Worm (Caenorhabditis elegans) whole organism, L4 larva: ENCODE results near the gene K09E9.3.

Experiments used
- D1046.2 ChIP-seq: fragments of 200-800 bp; sonication (Bioruptor generic); IDR thresholded peaks from 2 replicates; pipeline ENCODE4 v1.3.6; 2022; ENCODE audit warnings: missing genetic modification characterization, missing compliant biosample characterization
- R02D3.7 ChIP-seq: fragments of 150-350 bp; sonication (generic microtip); optimal IDR thresholded peaks from 3 replicates; lab custom pipeline; 2014; ENCODE audit warnings: missing biosample characterization, missing genetic modification characterization
- T26A8.4 ChIP-seq: fragments of 200-800 bp; sonication (Bioruptor generic); IDR thresholded peaks from 2 replicates; pipeline ENCODE4 v1.3.6; 2022; ENCODE audit warnings: missing genetic modification characterization, missing compliant biosample characterization
- Y105C5A.15 ChIP-seq: fragments of 200-800 bp; sonication (Bioruptor generic); IDR thresholded peaks from 2 replicates; pipeline ENCODE4 v1.3.6; 2022; ENCODE audit warnings: missing genetic modification characterization, missing compliant biosample characterization
- Y5F2A.4 ChIP-seq: fragments of 200-800 bp; sonication (Bioruptor generic); optimal IDR thresholded peaks from 2 replicates; lab custom pipeline; 2018; ENCODE audit warnings: mild to moderate bottlenecking, missing genetic modification characterization, missing compliant biosample characterization
- ZK337.2 ChIP-seq: fragments of 200-800 bp; sonication (Bioruptor generic); IDR thresholded peaks from 2 replicates; pipeline ENCODE4 v1.3.6; 2022; ENCODE audit warnings: missing genetic modification reagents, missing genetic modification characterization, missing compliant biosample characterization
- ZK546.5 ChIP-seq, 2 experiments: sonication (generic microtip); optimal IDR thresholded peaks; 2 replicates each; lab custom pipeline; 2017; ENCODE audit warnings: missing biosample characterization in 2 of 2, missing genetic modification characterization in 2 of 2
- ama-1 ChIP-seq: fragments of 150-350 bp; optimal IDR thresholded peaks from 2 replicates; lab custom pipeline; 2014; ENCODE audit warnings: inconsistent platforms, mixed read lengths
- ceh-20 ChIP-seq: fragments of 200-800 bp; sonication (Bioruptor generic); IDR thresholded peaks from 2 replicates; pipeline ENCODE4 v1.3.6; 2022; ENCODE audit warnings: missing genetic modification reagents, missing genetic modification characterization, missing compliant biosample characterization
- ceh-62 ChIP-seq: sonication (generic microtip); optimal IDR thresholded peaks from 2 replicates; lab custom pipeline; 2017; ENCODE audit warnings: missing biosample characterization, missing genetic modification characterization
- cey-2 ChIP-seq: sonication (generic microtip); optimal IDR thresholded peaks from 3 replicates; lab custom pipeline; 2017; ENCODE audit warnings: missing genetic modification characterization, mild to moderate bottlenecking, missing compliant biosample characterization, antibody characterized with exemption, borderline replicate concordance; ENCODE audit not compliant: insufficient read depth
- daf-12 ChIP-seq: fragments of 150-350 bp; optimal IDR thresholded peaks from 2 replicates; lab custom pipeline; 2014; ENCODE audit warnings: missing biosample characterization, missing genetic modification reagents, missing genetic modification characterization
- daf-16 ChIP-seq, 3 experiments: sonication (generic microtip); optimal IDR thresholded peaks; 2 replicates each; lab custom pipeline; 2016 to 2017; ENCODE audit warnings: missing genetic modification characterization in 3 of 3, missing genetic modification reagents in 3 of 3, mild to moderate bottlenecking in 2 of 3, missing compliant biosample characterization in 2 of 3, missing biosample characterization in 1 of 3, moderate library complexity in 1 of 3
- daf-8 ChIP-seq: fragments of 200-800 bp; sonication (Bioruptor generic); IDR thresholded peaks from 2 replicates; pipeline ENCODE4 v1.3.6; 2022; ENCODE audit warnings: missing genetic modification characterization, missing compliant biosample characterization
- dve-1 ChIP-seq: sonication (generic microtip); optimal IDR thresholded peaks from 2 replicates; lab custom pipeline; 2017; ENCODE audit warnings: antibody characterized with exemption, mild to moderate bottlenecking, missing genetic modification characterization, missing compliant biosample characterization; ENCODE audit not compliant: insufficient read depth
- gei-8 ChIP-seq: fragments of 200-800 bp; sonication (Bioruptor generic); optimal IDR thresholded peaks from 2 replicates; lab custom pipeline; 2018; ENCODE audit warnings: mild to moderate bottlenecking, missing genetic modification characterization, missing compliant biosample characterization
- hlh-30 ChIP-seq: sonication (generic microtip); optimal IDR thresholded peaks from 2 replicates; lab custom pipeline; 2017; ENCODE audit warnings: antibody characterized with exemption, mild to moderate bottlenecking, missing genetic modification characterization, missing compliant biosample characterization; ENCODE audit not compliant: insufficient read depth
- hmg-1.1 ChIP-seq: fragments of 200-800 bp; sonication (Bioruptor generic); IDR thresholded peaks from 2 replicates; pipeline ENCODE4 v1.3.6; 2022; ENCODE audit warnings: missing genetic modification reagents, missing genetic modification characterization, missing compliant biosample characterization
- lin-1 ChIP-seq: fragments of 200-800 bp; sonication (Bioruptor generic); IDR thresholded peaks from 2 replicates; pipeline ENCODE4 v1.3.6; 2022; ENCODE audit warnings: missing genetic modification reagents, missing genetic modification characterization, missing compliant biosample characterization
- lin-13 ChIP-seq: fragments of 150-350 bp; optimal IDR thresholded peaks from 2 replicates; lab custom pipeline; 2014; ENCODE audit warnings: missing biosample characterization, missing genetic modification reagents, missing genetic modification characterization
- lsy-2 ChIP-seq, 2 experiments: fragments of 150-350 bp in 1 of 2; sonication (generic microtip) in 1 of 2; optimal IDR thresholded peaks; 2 replicates each; lab custom pipeline; 2014 to 2017; ENCODE audit warnings: missing biosample characterization in 2 of 2, missing genetic modification characterization in 2 of 2
- madf-5 ChIP-seq, 2 experiments: fragments of 200-800 bp; sonication (Bioruptor generic); IDR thresholded peaks; 2 replicates each; pipeline ENCODE4 v1.3.6; 2022; ENCODE audit warnings: missing compliant biosample characterization in 2 of 2, missing genetic modification characterization in 2 of 2
- madf-9 ChIP-seq: fragments of 200-800 bp; sonication (Bioruptor generic); conservative IDR thresholded peaks from 2 replicates; pipeline ENCODE4 v1.3.6; 2022; ENCODE audit warnings: missing genetic modification reagents, missing genetic modification characterization, missing compliant biosample characterization
- mdl-1 ChIP-seq, 2 experiments: fragments of 150-350 bp in 1 of 2; sonication (generic microtip) in 1 of 2; optimal IDR thresholded peaks; 2 replicates each; lab custom pipeline; 2014 to 2017; ENCODE audit warnings: missing biosample characterization in 2 of 2, missing genetic modification characterization in 2 of 2
- mes-2 ChIP-seq: sonication (generic microtip); optimal IDR thresholded peaks from 2 replicates; lab custom pipeline; 2016; ENCODE audit warnings: missing genotype, mild to moderate bottlenecking, missing genetic modification characterization, missing compliant biosample characterization; ENCODE audit not compliant: poor library complexity, severe bottlenecking
- mxl-2 ChIP-seq: fragments of 200-800 bp; sonication (Bioruptor generic); conservative IDR thresholded peaks from 2 replicates; pipeline ENCODE4 v1.3.6; 2022; ENCODE audit warnings: missing genetic modification reagents, missing genetic modification characterization, missing compliant biosample characterization
- mxl-3 ChIP-seq: fragments of 200-800 bp; sonication (Bioruptor generic); optimal IDR thresholded peaks from 2 replicates; lab custom pipeline; 2018; ENCODE audit warnings: mild to moderate bottlenecking, missing genetic modification characterization, missing compliant biosample characterization
- nhr-10 ChIP-seq: fragments of 150-350 bp; optimal IDR thresholded peaks from 2 replicates; lab custom pipeline; 2014; ENCODE audit warnings: missing biosample characterization, missing genetic modification characterization
- nhr-102 ChIP-seq: sonication (generic microtip); optimal IDR thresholded peaks from 2 replicates; lab custom pipeline; 2016; ENCODE audit warnings: mild to moderate bottlenecking, missing genetic modification characterization, moderate library complexity, missing compliant biosample characterization
- nhr-11 ChIP-seq: fragments of 150-350 bp; optimal IDR thresholded peaks from 2 replicates; lab custom pipeline; 2014; ENCODE audit warnings: missing biosample characterization, missing genetic modification characterization
- nhr-111 ChIP-seq: fragments of 200-800 bp; sonication (Bioruptor generic); optimal IDR thresholded peaks from 2 replicates; lab custom pipeline; 2018; ENCODE audit warnings: mild to moderate bottlenecking, missing genetic modification characterization, missing compliant biosample characterization
- nhr-25 ChIP-seq: sonication (generic microtip); optimal IDR thresholded peaks from 2 replicates; lab custom pipeline; 2017; ENCODE audit warnings: missing genetic modification characterization, mild to moderate bottlenecking, missing compliant biosample characterization, antibody characterized with exemption, moderate library complexity, borderline replicate concordance; ENCODE audit not compliant: insufficient read depth
- nhr-28 ChIP-seq: fragments of 150-350 bp; optimal IDR thresholded peaks from 2 replicates; lab custom pipeline; 2014; ENCODE audit warnings: missing biosample characterization, missing genetic modification characterization
- nhr-41 ChIP-seq: fragments of 200-800 bp; sonication (Bioruptor generic); IDR thresholded peaks from 2 replicates; pipeline ENCODE4 v1.3.6; 2022; ENCODE audit warnings: missing genetic modification reagents, missing genetic modification characterization, missing compliant biosample characterization
- nhr-42 ChIP-seq: fragments of 200-800 bp; sonication (Bioruptor generic); IDR thresholded peaks from 2 replicates; pipeline ENCODE4 v1.3.6; 2022; ENCODE audit warnings: missing genetic modification characterization, missing compliant biosample characterization
- nhr-48 ChIP-seq: sonication (generic microtip); optimal IDR thresholded peaks from 2 replicates; lab custom pipeline; 2016; ENCODE audit warnings: mild to moderate bottlenecking, missing genetic modification characterization, missing compliant biosample characterization
- nhr-77 ChIP-seq: fragments of 150-350 bp; optimal IDR thresholded peaks from 2 replicates; lab custom pipeline; 2014; ENCODE audit warnings: missing biosample characterization, missing genetic modification characterization
- php-3 ChIP-seq: fragments of 200-800 bp; sonication (Bioruptor generic); IDR thresholded peaks from 2 replicates; pipeline ENCODE4 v1.3.6; 2022; ENCODE audit warnings: missing genetic modification reagents, missing genetic modification characterization, missing compliant biosample characterization
- saeg-2 ChIP-seq: fragments of 200-800 bp; sonication (Bioruptor generic); IDR thresholded peaks from 2 replicates; pipeline ENCODE4 v1.3.6; 2022; ENCODE audit warnings: missing genetic modification reagents, missing genetic modification characterization, missing compliant biosample characterization
- sdz-12 ChIP-seq: fragments of 200-800 bp; sonication (Bioruptor generic); optimal IDR thresholded peaks from 2 replicates; lab custom pipeline; 2018; ENCODE audit warnings: mild to moderate bottlenecking, missing genetic modification characterization, missing compliant biosample characterization
- snpc-1.2 ChIP-seq: fragments of 200-800 bp; sonication (Bioruptor generic); IDR thresholded peaks from 2 replicates; pipeline ENCODE4 v1.3.6; 2022; ENCODE audit warnings: missing genetic modification reagents, missing genetic modification characterization, missing compliant biosample characterization
- spr-3 ChIP-seq: fragments of 200-800 bp; sonication (Bioruptor generic); optimal IDR thresholded peaks from 2 replicates; lab custom pipeline; 2018; ENCODE audit warnings: mild to moderate bottlenecking, missing genetic modification characterization, missing compliant biosample characterization
- tag-97 ChIP-seq: fragments of 200-800 bp; sonication (Bioruptor generic); IDR thresholded peaks from 2 replicates; pipeline ENCODE4 v1.3.6; 2022; ENCODE audit warnings: missing genetic modification characterization, missing compliant biosample characterization
- tra-1 ChIP-seq: fragments of 200-800 bp; sonication (Bioruptor generic); IDR thresholded peaks from 2 replicates; pipeline ENCODE4 v1.3.6; 2022; ENCODE audit warnings: missing genetic modification reagents, missing genetic modification characterization, missing compliant biosample characterization
- zag-1 ChIP-seq: fragments of 150-350 bp; optimal IDR thresholded peaks from 2 replicates; lab custom pipeline; 2014; ENCODE audit warnings: missing biosample characterization, missing genetic modification characterization
- zfp-2 ChIP-seq: sonication (generic microtip); optimal IDR thresholded peaks from 2 replicates; lab custom pipeline; 2016; ENCODE audit warnings: mild to moderate bottlenecking, missing genetic modification characterization, missing compliant biosample characterization
- zfp-3 ChIP-seq: fragments of 200-800 bp; sonication (Bioruptor generic); conservative IDR thresholded peaks from 2 replicates; pipeline ENCODE4 v1.3.6; 2022; ENCODE audit warnings: missing genetic modification reagents, missing genetic modification characterization, missing compliant biosample characterization
- zip-11 ChIP-seq: fragments of 200-800 bp; sonication (Bioruptor generic); IDR thresholded peaks from 2 replicates; pipeline ENCODE4 v1.3.6; 2022; ENCODE audit warnings: missing genetic modification characterization, missing compliant biosample characterization
- ztf-7 ChIP-seq: fragments of 150-350 bp; optimal IDR thresholded peaks from 2 replicates; lab custom pipeline; 2014; ENCODE audit warnings: missing biosample characterization, missing genetic modification characterization

Gene K09E9.3

ce11 chrX:15610527-15611091 is 3.0 kb downstream of the K09E9.3 start (continued):
- TF ChIP-seq Y105C5A.15 (GFP tag; lab: Robert Waterston, UW) (peak; percentile 64; the same call in 1 of the 2 replicates), nhr-42 (GFP tag; lab: Robert Waterston, UW) (no peak), mes-2 (tag; lab: Kevin White, UChicago) (peak; percentile 40), zip-11 (GFP tag; lab: Robert Waterston, UW) (no peak), daf-16 (GFP tag; optimal IDR thresholded peaks at IDR 0.05; lab: Kevin White, UChicago) (peak in 1 of 2 experiments; percentile 10), daf-16 (tag; optimal IDR thresholded peaks at IDR 0.05; lab: Kevin White, UChicago) (peak; percentile 98), R02D3.7 (tag; lab: Kevin White, UChicago) (no peak), D1046.2 (no peak), nhr-11 (tag; lab: Kevin White, UChicago) (peak; percentile 75), daf-8 (no peak), nhr-28 (peak; percentile 98), nhr-77 (tag; lab: Kevin White, UChicago) (peak; percentile 96), snpc-1.2 (GFP tag; lab: Robert Waterston, UW) (no peak), nhr-102 (tag; lab: Kevin White, UChicago) (peak; percentile 79), saeg-2 (GFP tag; lab: Robert Waterston, UW) (peak; percentile 65; the same call in 1 of the 2 replicates), T26A8.4 (GFP tag; lab: Robert Waterston, UW) (peak; percentile 78), madf-5 (GFP tag; IDR thresholded peaks at IDR 0.05; lab: Robert Waterston, UW) (no peak), gei-8 (GFP tag; lab: Kevin White, UChicago) (peak; percentile 58), hlh-30 (tag; lab: Kevin White, UChicago) (peak; percentile 96), lsy-2 (tag; optimal IDR thresholded peaks at IDR 0.05; lab: Kevin White, UChicago) (peak; percentile 41 to 75), cey-2 (tag; lab: Kevin White, UChicago) (no peak), madf-9 (GFP tag; lab: Robert Waterston, UW) (no peak), mxl-3 (GFP tag; lab: Kevin White, UChicago) (peak; percentile 68), nhr-41 (no peak), hmg-1.1 (GFP tag; lab: Robert Waterston, UW) (0 out of 2 replicates have a peak, but pooled peaks have one; percentile 7), mdl-1 (tag; optimal IDR thresholded peaks at IDR 0.05; lab: Kevin White, UChicago) (peak; percentile 52 to 93), lin-1 (GFP tag; lab: Robert Waterston, UW) (peak; percentile 71), ZK546.5 (tag; optimal IDR thresholded peaks at IDR 0.05; lab: Kevin White, UChicago) (no peak), Y5F2A.4 (GFP tag; lab: Kevin White, UChicago) (no peak), lin-13 (GFP tag; lab: Kevin White, UChicago) (peak; percentile 92), daf-12 (tag; lab: Kevin White, UChicago) (no peak), spr-3 (GFP tag; lab: Kevin White, UChicago) (no peak), sdz-12 (GFP tag; lab: Kevin White, UChicago) (no peak), tag-97 (GFP tag; lab: Robert Waterston, UW) (no peak), zfp-3 (GFP tag; lab: Robert Waterston, UW) (0 out of 2 replicates have a peak, but pooled peaks have one; percentile 63), zfp-2 (tag; lab: Kevin White, UChicago) (no peak), nhr-25 (tag; lab: Kevin White, UChicago) (no peak), nhr-10 (tag; lab: Kevin White, UChicago) (peak; percentile 93), nhr-48 (tag; lab: Kevin White, UChicago) (peak; percentile 68), dve-1 (tag; lab: Kevin White, UChicago) (peak; percentile 97), php-3 (GFP tag; lab: Robert Waterston, UW) (peak; percentile 82), ama-1 (peak; percentile 63), zag-1 (no peak), ceh-20 (GFP tag; lab: Robert Waterston, UW) (0 out of 2 replicates have a peak, but pooled peaks have one; percentile 23), mxl-2 (GFP tag; lab: Robert Waterston, UW) (no peak), nhr-111 (GFP tag; lab: Kevin White, UChicago) (no peak), ztf-7 (tag; lab: Kevin White, UChicago) (no peak), tra-1 (GFP tag; lab: Robert Waterston, UW) (0 out of 2 replicates have a peak, but pooled peaks have one; percentile 53), ceh-62 (tag; lab: Kevin White, UChicago) (no peak), ZK337.2 (GFP tag; lab: Robert Waterston, UW) (no peak)
